Worm (Caenorhabditis elegans) whole organism, L1 larva: ENCODE measurements around the gene F32H5.1.

Experiments used
- C16A3.4 ChIP-seq: fragments of 150-350 bp; optimal IDR thresholded peaks from 2 replicates; lab custom pipeline; 2014; ENCODE audit warnings: missing biosample characterization, missing genetic modification characterization
- F16B12.6 ChIP-seq: fragments of 150-350 bp; optimal IDR thresholded peaks from 2 replicates; lab custom pipeline; 2014; ENCODE audit warnings: missing biosample characterization, missing genetic modification characterization
- elt-2 ChIP-seq: sonication (generic microtip); optimal IDR thresholded peaks from 2 replicates; lab custom pipeline; 2016; ENCODE audit warnings: missing genetic modification characterization, mild to moderate bottlenecking, inconsistent platforms, missing compliant biosample characterization, missing genetic modification reagents
- elt-3 ChIP-seq, 6 experiments: fragments of 150-350 bp in 1 of 6; sonication (generic microtip); optimal IDR thresholded peaks; 2 replicates each; lab custom pipeline; 2017 to 2018; ENCODE audit warnings: missing biosample characterization in 6 of 6, missing genetic modification characterization in 6 of 6, inconsistent platforms in 1 of 6
- fkh-10 ChIP-seq: sonication (generic microtip); optimal IDR thresholded peaks from 2 replicates; lab custom pipeline; 2017; ENCODE audit warnings: missing biosample characterization, missing genetic modification reagents, missing genetic modification characterization
- fkh-8 ChIP-seq: sonication (generic microtip); optimal IDR thresholded peaks from 2 replicates; lab custom pipeline; 2016; ENCODE audit warnings: mild to moderate bottlenecking, missing genetic modification characterization, missing compliant biosample characterization
- hlh-17 ChIP-seq: fragments of 200-800 bp; sonication (Bioruptor generic); optimal IDR thresholded peaks from 2 replicates; lab custom pipeline; 2018; ENCODE audit warnings: missing genetic modification characterization, mild to moderate bottlenecking, missing compliant biosample characterization, moderate library complexity, borderline replicate concordance
- lsy-2 ChIP-seq, 2 experiments: fragments of 150-350 bp; optimal IDR thresholded peaks; 2 replicates each; lab custom pipeline; 2014; ENCODE audit warnings: missing biosample characterization in 2 of 2, missing genetic modification characterization in 2 of 2
- mdl-1 ChIP-seq, 2 experiments: fragments of 150-350 bp; optimal IDR thresholded peaks; 2 replicates each; lab custom pipeline; 2014 to 2017; ENCODE audit warnings: missing biosample characterization in 2 of 2, missing genetic modification characterization in 2 of 2, inconsistent platforms in 1 of 2
- nhr-237 ChIP-seq: fragments of 150-350 bp; optimal IDR thresholded peaks from 2 replicates; lab custom pipeline; 2014; ENCODE audit warnings: missing biosample characterization, missing genetic modification characterization
- skn-1 ChIP-seq: fragments of 150-350 bp; optimal IDR thresholded peaks from 2 replicates; lab custom pipeline; 2014; ENCODE audit warnings: missing biosample characterization, missing genetic modification characterization
- snpc-4 ChIP-seq: fragments of 150-350 bp; optimal IDR thresholded peaks from 2 replicates; lab custom pipeline; 2014; ENCODE audit warnings: missing biosample characterization, missing genetic modification characterization
- unc-62 ChIP-seq: fragments of 150-350 bp; optimal IDR thresholded peaks from 2 replicates; lab custom pipeline; 2014; ENCODE audit warnings: missing biosample characterization, missing genetic modification reagents, missing genetic modification characterization

ce11 chrV:13364227-13364626, 6.4 kb upstream of the F32H5.1 start:
- TF ChIP-seq elt-3 (tag; optimal IDR thresholded peaks at IDR 0.05; lab: Kevin White, UChicago) (no peak), F16B12.6 (tag; lab: Kevin White, UChicago) (no peak), lsy-2 (tag; optimal IDR thresholded peaks at IDR 0.05; lab: Kevin White, UChicago) (no peak), elt-2 (tag; lab: Kevin White, UChicago) (no peak), mdl-1 (tag; optimal IDR thresholded peaks at IDR 0.05; lab: Kevin White, UChicago) (no peak), fkh-10 (GFP tag; lab: Kevin White, UChicago) (no peak), skn-1 (no peak), unc-62 (GFP tag; lab: Kevin White, UChicago) (no peak), nhr-237 (tag; lab: Kevin White, UChicago) (no peak), snpc-4 (tag; lab: Kevin White, UChicago) (no peak), C16A3.4 (tag; lab: Kevin White, UChicago) (no peak), hlh-17 (no peak), fkh-8 (tag; lab: Kevin White, UChicago) (no peak)
